Worm (Caenorhabditis elegans) whole organism, young adult: ENCODE data around the gene unc-79.

ENCODE experiments used
- D2030.7 ChIP-seq: fragments of 200-800 bp; sonication (Bioruptor generic); IDR thresholded peaks from 2 replicates; pipeline ENCODE4 v1.3.6; 2022; ENCODE audit warnings: missing genetic modification reagents, missing genetic modification characterization, missing compliant biosample characterization
- F37B4.10 ChIP-seq: fragments of 200-800 bp; sonication (Bioruptor generic); IDR thresholded peaks from 2 replicates; pipeline ENCODE4 v1.3.6; 2022; ENCODE audit warnings: missing genetic modification characterization, missing compliant biosample characterization
- F39B2.1 ChIP-seq: fragments of 200-800 bp; sonication (Bioruptor generic); IDR thresholded peaks from 2 replicates; pipeline ENCODE4 v1.3.6; 2022; ENCODE audit warnings: missing genetic modification reagents, missing genetic modification characterization, missing compliant biosample characterization
- F49E8.2 ChIP-seq: sonication (generic microtip); optimal IDR thresholded peaks from 3 replicates; lab custom pipeline; 2017; ENCODE audit warnings: missing genetic modification characterization, mild to moderate bottlenecking, missing compliant biosample characterization, antibody characterized with exemption, moderate library complexity; ENCODE audit not compliant: insufficient read depth
- F55B11.4 ChIP-seq: sonication (generic microtip); optimal IDR thresholded peaks from 2 replicates; lab custom pipeline; 2016; ENCODE audit warnings: missing compliant biosample characterization, missing genetic modification characterization, borderline replicate concordance; ENCODE audit not compliant: insufficient read depth
- F57A8.1 ChIP-seq: fragments of 200-800 bp; sonication (Bioruptor generic); optimal IDR thresholded peaks from 2 replicates; lab custom pipeline; 2018; ENCODE audit warnings: mild to moderate bottlenecking, missing genetic modification characterization, moderate library complexity, missing compliant biosample characterization
- Y53F4B.3 ChIP-seq: fragments of 200-800 bp; sonication (Bioruptor generic); IDR thresholded peaks from 2 replicates; pipeline ENCODE4 v1.3.6; 2022; ENCODE audit warnings: missing genetic modification reagents, missing genetic modification characterization, missing compliant biosample characterization
- Y67H2A.10 ChIP-seq: fragments of 200-800 bp; sonication (Bioruptor generic); conservative IDR thresholded peaks from 2 replicates; pipeline ENCODE4 v1.3.6; 2022; ENCODE audit warnings: missing genetic modification reagents, missing genetic modification characterization, missing compliant biosample characterization
- ama-1 ChIP-seq, 3 experiments: fragments of 150-350 bp in 1 of 3; sonication (generic microtip) in 2 of 3; optimal IDR thresholded peaks; 2 replicates each; lab custom pipeline; 2014 to 2018; ENCODE audit warnings: missing biosample characterization in 2 of 3, missing genetic modification characterization in 2 of 3, missing genetic modification reagents in 2 of 3
- aptf-2 ChIP-seq: fragments of 200-800 bp; sonication (Bioruptor generic); conservative IDR thresholded peaks from 2 replicates; pipeline ENCODE4 v1.3.6; 2022; ENCODE audit warnings: missing genetic modification reagents, missing genetic modification characterization, missing compliant biosample characterization
- athp-1 ChIP-seq: sonication (generic microtip); optimal IDR thresholded peaks from 2 replicates; lab custom pipeline; 2017; ENCODE audit warnings: mild to moderate bottlenecking, missing genetic modification characterization, missing compliant biosample characterization
- ccch-3 ChIP-seq: fragments of 200-800 bp; sonication (Bioruptor generic); optimal IDR thresholded peaks from 2 replicates; lab custom pipeline; 2018; ENCODE audit warnings: mild to moderate bottlenecking, missing genetic modification characterization, missing compliant biosample characterization
- cebp-1 ChIP-seq, 2 experiments: fragments of 200-800 bp in 1 of 2; sonication (Bioruptor generic) in 1 of 2; sonication (generic microtip) in 1 of 2; IDR thresholded peaks in 1 of 2; optimal IDR thresholded peaks in 1 of 2; 2 replicates each; pipeline versions ENCODE4 v1.3.6 to Lab custom; 2017 to 2022; ENCODE audit warnings: missing compliant biosample characterization in 2 of 2, missing genetic modification characterization in 2 of 2, mild to moderate bottlenecking in 1 of 2, missing genetic modification reagents in 1 of 2, moderate library complexity in 1 of 2
- ceh-100 ChIP-seq: fragments of 200-800 bp; sonication (Bioruptor generic); IDR thresholded peaks from 2 replicates; pipeline ENCODE4 v1.3.6; 2022; ENCODE audit warnings: missing genetic modification reagents, missing genetic modification characterization, missing compliant biosample characterization
- ceh-58 ChIP-seq: fragments of 200-800 bp; sonication (Bioruptor generic); IDR thresholded peaks from 2 replicates; pipeline ENCODE4 v1.3.6; 2022; ENCODE audit warnings: missing genetic modification characterization, missing compliant biosample characterization
- ceh-91 ChIP-seq: fragments of 200-800 bp; sonication (Bioruptor generic); IDR thresholded peaks from 2 replicates; pipeline ENCODE4 v1.3.6; 2022; ENCODE audit warnings: missing genetic modification reagents, missing genetic modification characterization, missing compliant biosample characterization
- die-1 ChIP-seq: sonication (generic microtip); optimal IDR thresholded peaks from 2 replicates; lab custom pipeline; 2016; ENCODE audit warnings: missing genotype, mild to moderate bottlenecking, missing genetic modification characterization, missing compliant biosample characterization
- dox-1 ChIP-seq: fragments of 200-800 bp; sonication (Bioruptor generic); IDR thresholded peaks from 2 replicates; pipeline ENCODE4 v1.3.6; 2022; ENCODE audit warnings: missing genetic modification reagents, missing genetic modification characterization, missing compliant biosample characterization
- dpff-1 ChIP-seq: sonication (generic microtip); optimal IDR thresholded peaks from 2 replicates; lab custom pipeline; 2017; ENCODE audit warnings: mild to moderate bottlenecking, missing genetic modification characterization, missing compliant biosample characterization
- efl-1 ChIP-seq: fragments of 150-350 bp; optimal IDR thresholded peaks from 2 replicates; lab custom pipeline; 2014; ENCODE audit warnings: missing biosample characterization, missing genetic modification reagents, missing genetic modification characterization
- ets-4 ChIP-seq: fragments of 200-800 bp; sonication (Bioruptor generic); optimal IDR thresholded peaks from 2 replicates; lab custom pipeline; 2018; ENCODE audit warnings: mild to moderate bottlenecking, missing genetic modification characterization, missing compliant biosample characterization
- fkh-3 ChIP-seq: sonication (generic microtip); optimal IDR thresholded peaks from 2 replicates; lab custom pipeline; 2016; ENCODE audit warnings: mild to moderate bottlenecking, missing genetic modification characterization, missing compliant biosample characterization
- gei-17 ChIP-seq: fragments of 200-800 bp; sonication (Bioruptor generic); optimal IDR thresholded peaks from 2 replicates; lab custom pipeline; 2018; ENCODE audit warnings: mild to moderate bottlenecking, missing genetic modification characterization, missing compliant biosample characterization
- hrde-1 ChIP-seq: sonication (generic microtip); optimal IDR thresholded peaks from 2 replicates; lab custom pipeline; 2016; ENCODE audit warnings: missing genetic modification characterization, mild to moderate bottlenecking, missing compliant biosample characterization, moderate library complexity, missing genotype, missing genetic modification reagents, borderline replicate concordance
- let-526 ChIP-seq: fragments of 200-800 bp; sonication (Bioruptor generic); IDR thresholded peaks from 2 replicates; pipeline ENCODE4 v1.3.6; 2022; ENCODE audit warnings: missing genetic modification reagents, missing genetic modification characterization, missing compliant biosample characterization
- lin-26 ChIP-seq: fragments of 200-800 bp; sonication (Bioruptor generic); IDR thresholded peaks from 2 replicates; pipeline ENCODE4 v1.3.6; 2022; ENCODE audit warnings: missing genetic modification reagents, missing genetic modification characterization, missing compliant biosample characterization
- lin-40 ChIP-seq: sonication (generic microtip); optimal IDR thresholded peaks from 2 replicates; lab custom pipeline; 2016; ENCODE audit warnings: missing genetic modification characterization, mild to moderate bottlenecking, missing compliant biosample characterization, missing genotype, missing genetic modification reagents
- lsl-1 ChIP-seq: fragments of 200-800 bp; sonication (Bioruptor generic); optimal IDR thresholded peaks from 2 replicates; lab custom pipeline; 2018; ENCODE audit warnings: mild to moderate bottlenecking, missing genetic modification characterization, moderate library complexity, missing compliant biosample characterization
- mel-28 ChIP-seq: sonication (generic microtip); optimal IDR thresholded peaks from 2 replicates; lab custom pipeline; 2016; ENCODE audit warnings: borderline replicate concordance, mild to moderate bottlenecking, missing genetic modification characterization, missing compliant biosample characterization
- mes-4 ChIP-seq: sonication (generic microtip); optimal IDR thresholded peaks from 2 replicates; lab custom pipeline; 2016; ENCODE audit warnings: missing genotype, missing genetic modification characterization, missing compliant biosample characterization
- rpc-1 ChIP-seq, 2 experiments: fragments of 150-350 bp in 1 of 2; sonication (generic microtip) in 1 of 2; optimal IDR thresholded peaks; 2 replicates each; lab custom pipeline; 2014 to 2018; ENCODE audit warnings: missing biosample characterization in 1 of 2, missing genetic modification characterization in 1 of 2, missing genetic modification reagents in 1 of 2, missing genotype in 1 of 2
- snpc-1.1 ChIP-seq: sonication (generic microtip); optimal IDR thresholded peaks from 2 replicates; lab custom pipeline; 2017; ENCODE audit warnings: missing genetic modification characterization, mild to moderate bottlenecking, missing compliant biosample characterization, antibody characterized with exemption, moderate library complexity, missing genotype, missing genetic modification reagents; ENCODE audit not compliant: insufficient read depth
- snpc-1.3 ChIP-seq: sonication (generic microtip); optimal IDR thresholded peaks from 2 replicates; lab custom pipeline; 2017; ENCODE audit warnings: missing genetic modification characterization, mild to moderate bottlenecking, missing compliant biosample characterization, antibody characterized with exemption, moderate library complexity, missing genotype, missing genetic modification reagents; ENCODE audit not compliant: insufficient read depth
- snpc-4 ChIP-seq, 5 experiments: fragments of 150-350 bp in 1 of 5; sonication (generic microtip) in 4 of 5; optimal IDR thresholded peaks; 2 replicates each; lab custom pipeline; 2014 to 2018; ENCODE audit warnings: missing genetic modification characterization in 5 of 5, missing biosample characterization in 3 of 5, antibody characterized with exemption in 2 of 5, mild to moderate bottlenecking in 2 of 5, missing compliant biosample characterization in 2 of 5, missing genotype in 2 of 5, moderate library complexity in 2 of 5, missing genetic modification reagents in 1 of 5
- sptf-2 ChIP-seq: fragments of 200-800 bp; sonication (Bioruptor generic); optimal IDR thresholded peaks from 2 replicates; lab custom pipeline; 2018; ENCODE audit warnings: mild to moderate bottlenecking, missing genetic modification characterization, missing compliant biosample characterization
- tbp1 ChIP-seq: fragments of 200-800 bp; sonication (Bioruptor generic); optimal IDR thresholded peaks from 2 replicates; lab custom pipeline; 2018; ENCODE audit warnings: mild to moderate bottlenecking, missing genetic modification characterization, missing compliant biosample characterization
- ztf-26 ChIP-seq: sonication (generic microtip); optimal IDR thresholded peaks from 2 replicates; lab custom pipeline; 2017; ENCODE audit warnings: missing genetic modification characterization, missing compliant biosample characterization
- ztf-28 ChIP-seq: fragments of 200-800 bp; sonication (Bioruptor generic); IDR thresholded peaks from 2 replicates; pipeline ENCODE4 v1.3.6; 2022; ENCODE audit warnings: missing genetic modification reagents, missing genetic modification characterization, missing compliant biosample characterization
- ztf-6 ChIP-seq: fragments of 200-800 bp; sonication (Bioruptor generic); IDR thresholded peaks from 2 replicates; pipeline ENCODE4 v1.3.6; 2022; ENCODE audit warnings: missing genetic modification reagents, missing genetic modification characterization, missing compliant biosample characterization

The unc-79 gene

ce11 chrIII:4019801-4020200, 46.6 kb upstream of the unc-79 start, which contains the start of gene snpc-3.4 (continued):
- TF ChIP-seq dpff-1 (tag; lab: Kevin White, UChicago) (no peak), sptf-2 (GFP tag; lab: Kevin White, UChicago) (no peak), lin-40 (tag; lab: Kevin White, UChicago) (peak; percentile 37), F55B11.4 (no peak), mes-4 (no peak), F37B4.10 (GFP tag; lab: Robert Waterston, UW) (0 out of 2 replicates have a peak, but pooled peaks have one; percentile 20), D2030.7 (GFP tag; lab: Robert Waterston, UW) (peak; percentile 98), Y53F4B.3 (GFP tag; lab: Robert Waterston, UW) (peak; percentile 7; the same call in 1 of the 2 replicates), F39B2.1 (GFP tag; lab: Robert Waterston, UW) (no peak), Y67H2A.10 (0 out of 2 replicates have a peak, but pooled peaks have one; percentile 10), snpc-1.1 (tag; lab: Kevin White, UChicago) (peak; percentile 70), athp-1 (peak; percentile 44), F57A8.1 (GFP tag; lab: Kevin White, UChicago) (no peak), ccch-3 (GFP tag; lab: Kevin White, UChicago) (no peak), ztf-6 (GFP tag; lab: Robert Waterston, UW) (0 out of 2 replicates have a peak, but pooled peaks have one; percentile 18), lsl-1 (peak; percentile 96), let-526 (GFP tag; lab: Robert Waterston, UW) (no peak), ceh-100 (GFP tag; lab: Robert Waterston, UW) (peak; percentile 61; the same call in 1 of the 2 replicates), rpc-1 (optimal IDR thresholded peaks at IDR 0.05; lab: Kevin White, UChicago) (peak; percentile 9), rpc-1 (tag; optimal IDR thresholded peaks at IDR 0.05; lab: Kevin White, UChicago) (no peak), mel-28 (tag; lab: Kevin White, UChicago) (no peak), cebp-1 (GFP tag; IDR thresholded peaks at IDR 0.05; lab: Robert Waterston, UW) (no peak), cebp-1 (tag; optimal IDR thresholded peaks at IDR 0.05; lab: Kevin White, UChicago) (peak; percentile 53), fkh-3 (no peak), F49E8.2 (tag; lab: Kevin White, UChicago) (peak; percentile 81), dox-1 (peak; percentile 92), aptf-2 (GFP tag; lab: Robert Waterston, UW) (no peak), die-1 (tag; lab: Kevin White, UChicago) (no peak), ets-4 (GFP tag; lab: Kevin White, UChicago) (no peak), ceh-58 (GFP tag; lab: Robert Waterston, UW) (no peak), snpc-1.3 (tag; lab: Kevin White, UChicago) (peak; percentile 73), hrde-1 (tag; lab: Kevin White, UChicago) (peak; percentile 4), snpc-4 (GFP tag; optimal IDR thresholded peaks at IDR 0.05; lab: Kevin White, UChicago) (peak; percentile 27), snpc-4 (tag; optimal IDR thresholded peaks at IDR 0.05; lab: Kevin White, UChicago) (peak; percentile 31 to 61 (median 50)), ztf-26 (tag; lab: Kevin White, UChicago) (no peak), efl-1 (peak; percentile 99), lin-26 (GFP tag; lab: Robert Waterston, UW) (0 out of 2 replicates have a peak, but pooled peaks have one; percentile 15), ceh-91 (GFP tag; lab: Robert Waterston, UW) (peak; percentile 96), gei-17 (GFP tag; lab: Kevin White, UChicago) (no peak), ztf-28 (GFP tag; lab: Robert Waterston, UW) (peak; percentile 84; the same call in 1 of the 2 replicates), ama-1 (optimal IDR thresholded peaks at IDR 0.05; lab: Kevin White, UChicago) (no peak), ama-1 (GFP tag; optimal IDR thresholded peaks at IDR 0.05; lab: Kevin White, UChicago) (peak in 1 of 2 experiments; percentile 41), tbp1 (GFP tag; lab: Kevin White, UChicago) (peak; percentile 65)
